Fruit fly (Drosophila melanogaster): ENCODE measurements around the gene Dph4.
A peak's percentile ranks its signal among the peaks of the same experiment; 100 is the strongest.

Gene Dph4

DNA sequence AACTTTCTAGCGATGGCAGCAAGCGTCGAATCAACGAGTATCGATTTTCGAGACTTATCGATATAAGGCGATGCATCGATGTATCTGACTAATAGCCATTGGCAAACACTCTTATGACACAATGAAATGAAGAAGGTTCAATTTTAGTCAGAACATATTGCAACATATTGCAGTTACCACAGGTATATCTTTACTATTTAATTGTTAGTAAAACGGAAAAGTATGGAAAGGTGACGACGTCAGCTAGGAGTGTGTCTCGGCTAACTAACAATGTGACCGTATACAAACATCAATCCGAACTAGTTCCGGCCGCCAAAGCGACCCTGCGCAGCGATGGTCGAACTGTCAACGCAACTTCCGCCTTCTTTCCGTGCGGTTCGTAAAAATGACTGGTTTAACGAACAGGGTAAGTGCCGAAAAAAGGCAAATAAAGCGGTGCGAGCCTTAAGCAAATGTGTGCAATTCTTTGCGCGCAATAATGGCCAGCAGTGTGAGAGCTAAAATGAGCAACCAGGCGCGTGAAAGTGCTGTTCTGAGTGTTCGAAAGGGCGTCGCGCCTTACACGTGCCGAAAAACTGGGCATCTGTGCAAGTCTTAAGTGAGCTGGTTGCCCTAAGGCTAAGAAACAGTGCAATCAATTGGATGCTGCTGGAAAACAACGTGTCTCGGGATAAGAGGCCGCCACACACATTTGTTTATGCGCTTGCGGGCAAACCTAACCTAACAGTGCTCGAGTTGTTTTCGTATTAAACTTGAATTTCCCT is at the start of gene Dph4, which contains the start of the genes Spec2 and RpL13A:
Gene Dph4, minus strand, starts transcription at position 11 of the 764 bp plus-strand sequence.
Gene Spec2, minus strand, starts transcription at position 11 of the 764 bp plus-strand sequence.
Gene RpL13A, plus strand, starts transcription at position 360 of the 764 bp plus-strand sequence.
- TF ChIP-seq lola (GFP tag; optimal IDR thresholded peaks at IDR 0.05) (no peak), dmrt93B (GFP tag; optimal IDR thresholded peaks at IDR 0.05) (peak; percentile 94), dsf (GFP tag; optimal IDR thresholded peaks at IDR 0.05; ENCODE audit: borderline replicate concordance) (peak; percentile 76), jim (GFP tag; optimal IDR thresholded peaks at IDR 0.05) (no peak), HLH106 (tag; optimal IDR thresholded peaks at IDR 0.05) (peak; percentile 84), usp (GFP tag; optimal IDR thresholded peaks at IDR 0.05) (no peak), foxo (GFP tag; optimal IDR thresholded peaks at IDR 0.05) (peak; percentile 42 to 80), Rel (GFP tag; optimal IDR thresholded peaks at IDR 0.05) (no peak), Rel (tag; optimal IDR thresholded peaks at IDR 0.05) (peak; percentile 53), fru (GFP tag; optimal IDR thresholded peaks at IDR 0.05) (peak; percentile 87), Jra (GFP tag; optimal IDR thresholded peaks at IDR 0.05) (peak; percentile 69), CG32264 (GFP tag; optimal IDR thresholded peaks at IDR 0.05) (peak; percentile 69), Myc (optimal IDR thresholded peaks at IDR 0.05) (peak; percentile 16), OdsH (GFP tag; optimal IDR thresholded peaks at IDR 0.05) (peak; percentile 84), sv (GFP tag; optimal IDR thresholded peaks at IDR 0.05) (peak; percentile 84), sage (GFP tag; optimal IDR thresholded peaks at IDR 0.05) (no peak), psq (GFP tag; optimal IDR thresholded peaks at IDR 0.05) (peak; percentile 69), Dif (GFP tag; optimal IDR thresholded peaks at IDR 0.05; ENCODE audit: partially characterized antibody) (no peak), brk (GFP tag; optimal IDR thresholded peaks at IDR 0.05) (no peak), pan (optimal IDR thresholded peaks at IDR 0.05) (no peak), Abd-B (GFP tag; optimal IDR thresholded peaks at IDR 0.05) (no peak), N (GFP tag; optimal IDR thresholded peaks at IDR 0.05) (no peak), Mio (GFP tag; optimal IDR thresholded peaks at IDR 0.05) (peak; percentile 69), Sp1 (GFP tag; optimal IDR thresholded peaks at IDR 0.05) (peak; percentile 93), GATAd (GFP tag; optimal IDR thresholded peaks at IDR 0.05) (no peak), dl (GFP tag; optimal IDR thresholded peaks at IDR 0.05; ENCODE audit: insufficient read depth in 1 of 2, partially characterized antibody in 2 of 2) (no peak), br (GFP tag; optimal IDR thresholded peaks at IDR 0.05) (peak; percentile 88), Hr83 (GFP tag; optimal IDR thresholded peaks at IDR 0.05; ENCODE audit: poor library complexity, severe bottlenecking) (peak; percentile 96), CG9705 (GFP tag; optimal IDR thresholded peaks at IDR 0.05) (peak; percentile 96), rgr (GFP tag; optimal IDR thresholded peaks at IDR 0.05) (peak; percentile 96), Vsx2 (GFP tag; optimal IDR thresholded peaks at IDR 0.05; ENCODE audit: partially characterized antibody) (no peak), tai (GFP tag; optimal IDR thresholded peaks at IDR 0.05) (no peak), Hr78 (GFP tag; optimal IDR thresholded peaks at IDR 0.05) (no peak), h (GFP tag; optimal IDR thresholded peaks at IDR 0.05) (peak; percentile 90), ey (GFP tag; optimal IDR thresholded peaks at IDR 0.05) (peak; percentile 61), woc (GFP tag; optimal IDR thresholded peaks at IDR 0.05) (no peak), CrebA (GFP tag; optimal IDR thresholded peaks at IDR 0.05; ENCODE audit: borderline replicate concordance) (no peak), Dfd (GFP tag; optimal IDR thresholded peaks at IDR 0.05) (no peak), Hnf4 (GFP tag; optimal IDR thresholded peaks at IDR 0.05) (no peak)

- TF ChIP-seq br (GFP tag; optimal IDR thresholded peaks at IDR 0.05) (no peak), tai (GFP tag; optimal IDR thresholded peaks at IDR 0.05) (no peak), HLH106 (tag; optimal IDR thresholded peaks at IDR 0.05) (no peak), GATAd (GFP tag; optimal IDR thresholded peaks at IDR 0.05) (no peak), Hr78 (GFP tag; optimal IDR thresholded peaks at IDR 0.05) (no peak), CG9705 (GFP tag; optimal IDR thresholded peaks at IDR 0.05) (no peak), sage (GFP tag; optimal IDR thresholded peaks at IDR 0.05) (peak; percentile 2), woc (GFP tag; optimal IDR thresholded peaks at IDR 0.05) (no peak), Hnf4 (GFP tag; optimal IDR thresholded peaks at IDR 0.05) (no peak), lola (GFP tag; optimal IDR thresholded peaks at IDR 0.05) (no peak), OdsH (GFP tag; optimal IDR thresholded peaks at IDR 0.05) (peak; percentile 23), sv (GFP tag; optimal IDR thresholded peaks at IDR 0.05) (no peak), dmrt93B (GFP tag; optimal IDR thresholded peaks at IDR 0.05) (no peak), ey (GFP tag; optimal IDR thresholded peaks at IDR 0.05) (no peak), CrebA (GFP tag; optimal IDR thresholded peaks at IDR 0.05; ENCODE audit: borderline replicate concordance) (no peak), fru (GFP tag; optimal IDR thresholded peaks at IDR 0.05) (peak; percentile 41), Mio (GFP tag; optimal IDR thresholded peaks at IDR 0.05) (no peak), Jra (GFP tag; optimal IDR thresholded peaks at IDR 0.05) (no peak), Vsx2 (GFP tag; optimal IDR thresholded peaks at IDR 0.05; ENCODE audit: partially characterized antibody) (no peak), foxo (GFP tag; optimal IDR thresholded peaks at IDR 0.05) (no peak), N (GFP tag; optimal IDR thresholded peaks at IDR 0.05) (no peak), Sp1 (GFP tag; optimal IDR thresholded peaks at IDR 0.05) (no peak), rgr (GFP tag; optimal IDR thresholded peaks at IDR 0.05) (no peak), CG32264 (GFP tag; optimal IDR thresholded peaks at IDR 0.05) (no peak), Hr83 (GFP tag; optimal IDR thresholded peaks at IDR 0.05; ENCODE audit: poor library complexity, severe bottlenecking) (peak; percentile 70), brk (GFP tag; optimal IDR thresholded peaks at IDR 0.05) (no peak), Myc (optimal IDR thresholded peaks at IDR 0.05) (no peak), h (GFP tag; optimal IDR thresholded peaks at IDR 0.05) (peak; percentile 65), psq (GFP tag; optimal IDR thresholded peaks at IDR 0.05) (peak; percentile 19), pan (optimal IDR thresholded peaks at IDR 0.05) (no peak), dl (GFP tag; optimal IDR thresholded peaks at IDR 0.05; ENCODE audit: insufficient read depth in 1 of 2, partially characterized antibody in 2 of 2) (no peak), dsf (GFP tag; optimal IDR thresholded peaks at IDR 0.05; ENCODE audit: borderline replicate concordance) (no peak), Dif (GFP tag; optimal IDR thresholded peaks at IDR 0.05; ENCODE audit: partially characterized antibody) (no peak), usp (GFP tag; optimal IDR thresholded peaks at IDR 0.05) (no peak), jim (GFP tag; optimal IDR thresholded peaks at IDR 0.05) (peak; percentile 15), Abd-B (GFP tag; optimal IDR thresholded peaks at IDR 0.05) (no peak), Rel (GFP tag; optimal IDR thresholded peaks at IDR 0.05) (no peak), Rel (tag; optimal IDR thresholded peaks at IDR 0.05) (peak; percentile 25), Dfd (GFP tag; optimal IDR thresholded peaks at IDR 0.05) (no peak)
Observed at dm6 chr3R:5672658-5673217, 48.8 kb upstream of the Dph4 start.
